Fruit fly (Drosophila melanogaster): ENCODE data around the gene CG5498.

- TF ChIP-seq h (optimal IDR thresholded peaks at IDR 0.05) = no peak
- TF ChIP-seq ttk (optimal IDR thresholded peaks at IDR 0.05) = no peak
- TF ChIP-seq Sin3A (optimal IDR thresholded peaks at IDR 0.05) = no peak
- TF ChIP-seq insv (optimal IDR thresholded peaks at IDR 0.05) = no peak
- no peak for TF ChIP-seq psq (optimal IDR thresholded peaks at IDR 0.05)
Observed at dm6 chr3L:20356613-20357012, 27.3 kb downstream of the CG5498 start, which contains the start of gene kin17.

All from Kc167 (cell line).